Fruit fly (Drosophila melanogaster): ENCODE measurements around the gene CG31668.

Gene CG31668

DNA sequence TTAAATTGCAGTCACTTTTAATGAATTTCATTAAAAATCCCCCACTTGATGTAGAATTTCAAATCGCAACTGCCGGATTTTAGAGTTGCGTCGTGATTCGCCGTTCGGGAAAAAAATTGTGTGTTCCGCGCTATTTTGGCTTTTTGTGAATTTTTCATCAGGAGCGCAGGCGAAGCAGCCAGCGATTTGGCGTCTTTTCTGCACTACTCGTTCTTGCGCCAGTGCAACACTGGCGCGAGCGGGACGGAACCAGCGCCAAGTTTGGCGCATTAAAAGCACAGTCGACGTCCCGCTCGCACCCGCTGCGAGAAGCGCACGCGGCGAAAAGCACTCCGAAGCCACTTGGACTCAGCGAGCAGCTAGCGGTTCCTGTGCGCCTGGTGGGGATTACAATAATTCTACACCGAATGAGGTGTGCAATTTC, 12.6 kb downstream of the CG31668 start (continued):
- TF ChIP-seq jing (GFP tag; optimal IDR thresholded peaks at IDR 0.05): no peak
- TF ChIP-seq Six4 (GFP tag; optimal IDR thresholded peaks at IDR 0.05): no peak
- peak; percentile 87 for TF ChIP-seq kni (GFP tag; optimal IDR thresholded peaks at IDR 0.05)
- no peak for TF ChIP-seq tna (GFP tag; IDR thresholded peaks at IDR 0.05; ENCODE audit: partially characterized antibody)
- peak; percentile 49 for TF ChIP-seq CG11723 (GFP tag; optimal IDR thresholded peaks at IDR 0.05)
- no peak for TF ChIP-seq z (GFP tag; IDR thresholded peaks at IDR 0.05)
- TF ChIP-seq CG18476 (GFP tag; optimal IDR thresholded peaks at IDR 0.05): no peak
- TF ChIP-seq CG2120 (GFP tag; optimal IDR thresholded peaks at IDR 0.05): peak; percentile 26
- peak; percentile 30 for TF ChIP-seq lbe (GFP tag; optimal IDR thresholded peaks at IDR 0.05)
- TF ChIP-seq eyg (GFP tag; optimal IDR thresholded peaks at IDR 0.05): no peak
- no peak for TF ChIP-seq CG17328 (GFP tag; IDR thresholded peaks at IDR 0.05)
- TF ChIP-seq bigmax (GFP tag; optimal IDR thresholded peaks at IDR 0.05): peak; percentile 18
- TF ChIP-seq Kr (GFP tag; optimal IDR thresholded peaks at IDR 0.05): no peak
- TF ChIP-seq repo (GFP tag; optimal IDR thresholded peaks at IDR 0.05): peak; percentile 19
- TF ChIP-seq CG9817 (tag; optimal IDR thresholded peaks at IDR 0.05): peak; percentile 11
- TF ChIP-seq Elba2 (GFP tag; optimal IDR thresholded peaks at IDR 0.05): no peak
- no peak for TF ChIP-seq Hr3 (GFP tag; optimal IDR thresholded peaks at IDR 0.05)
- TF ChIP-seq CG15011 (GFP tag; optimal IDR thresholded peaks at IDR 0.05): no peak
- TF ChIP-seq CG10366 (GFP tag; IDR thresholded peaks at IDR 0.05): no peak
- TF ChIP-seq CG1024 (GFP tag; IDR thresholded peaks at IDR 0.05): no peak
- TF ChIP-seq dmrt11E (tag; optimal IDR thresholded peaks at IDR 0.05): no peak
- TF ChIP-seq insv (GFP tag; optimal IDR thresholded peaks at IDR 0.05): no peak
- no peak for TF ChIP-seq Ptx1 (GFP tag; IDR thresholded peaks at IDR 0.05)
- TF ChIP-seq eve (GFP tag; optimal IDR thresholded peaks at IDR 0.05): no peak
- TF ChIP-seq pho (GFP tag; optimal IDR thresholded peaks at IDR 0.05): peak; percentile 26
- TF ChIP-seq ro (GFP tag; IDR thresholded peaks at IDR 0.05): no peak
- TF ChIP-seq CG14441 (GFP tag; IDR thresholded peaks at IDR 0.05): no peak
- TF ChIP-seq her (GFP tag; optimal IDR thresholded peaks at IDR 0.05): peak; percentile 99
- peak; percentile 79 for TF ChIP-seq Ets97D (GFP tag; optimal IDR thresholded peaks at IDR 0.05)
- peak; percentile 46 for TF ChIP-seq Meics (GFP tag; optimal IDR thresholded peaks at IDR 0.05)
- peak in 1 of 2 experiments; percentile 82 for TF ChIP-seq Eip74EF (GFP tag; optimal IDR thresholded peaks at IDR 0.05)
- peak; percentile 91 for TF ChIP-seq CG15514 (GFP tag; optimal IDR thresholded peaks at IDR 0.05)
- peak; percentile 40 for TF ChIP-seq D19A (tag; optimal IDR thresholded peaks at IDR 0.05)
- TF ChIP-seq CG7745 (tag; optimal IDR thresholded peaks at IDR 0.05): no peak
- TF ChIP-seq bcd (GFP tag; optimal IDR thresholded peaks at IDR 0.05): peak; percentile 40
- peak; percentile 79 for TF ChIP-seq pzg (GFP tag; optimal IDR thresholded peaks at IDR 0.05)
- no peak for TF ChIP-seq CG10654 (GFP tag; optimal IDR thresholded peaks at IDR 0.05)
- TF ChIP-seq CG2678 (tag; optimal IDR thresholded peaks at IDR 0.05): peak; percentile 50
- peak; percentile 75 for TF ChIP-seq Fer1 (GFP tag; optimal IDR thresholded peaks at IDR 0.05)
- TF ChIP-seq gfzf (GFP tag; optimal IDR thresholded peaks at IDR 0.05): peak; percentile 57
- peak; percentile 58 for TF ChIP-seq Side (GFP tag; optimal IDR thresholded peaks at IDR 0.05)
- no peak for TF ChIP-seq CG3838 (GFP tag; optimal IDR thresholded peaks at IDR 0.05)
- no peak for TF ChIP-seq CG14667 (GFP tag; IDR thresholded peaks at IDR 0.05)
- TF ChIP-seq Dek (tag; optimal IDR thresholded peaks at IDR 0.05): no peak
- peak; percentile 47 for TF ChIP-seq Abd-B (GFP tag; optimal IDR thresholded peaks at IDR 0.05)
- TF ChIP-seq Atf6 (GFP tag; IDR thresholded peaks at IDR 0.05): no peak
- TF ChIP-seq CG31388 (GFP tag; optimal IDR thresholded peaks at IDR 0.05): peak; percentile 17
- TF ChIP-seq CG6272 (GFP tag; IDR thresholded peaks at IDR 0.05): peak; percentile 51
- no peak for TF ChIP-seq Sox100B (GFP tag; optimal IDR thresholded peaks at IDR 0.05)
- TF ChIP-seq HLH54F (GFP tag; optimal IDR thresholded peaks at IDR 0.05): no peak
- no peak for TF ChIP-seq Scr (GFP tag; IDR thresholded peaks at IDR 0.05; ENCODE audit: partially characterized antibody)
